Fruit fly (Drosophila melanogaster): ENCODE results near the gene Hsp23.

Hsp23 gene

dm6 chr3L:9377198-9378035 lies 4.3 kb upstream of the Hsp23 start, which contains the start of gene Hsp26 (continued):
- TF ChIP-seq run (tag; optimal IDR thresholded peaks at IDR 0.05) (peak; percentile 77), Eip74EF (GFP tag; optimal IDR thresholded peaks at IDR 0.05) (peak in 1 of 2 experiments; percentile 80), D19B (GFP tag; optimal IDR thresholded peaks at IDR 0.05) (peak; percentile 54), caup (GFP tag; optimal IDR thresholded peaks at IDR 0.05; ENCODE audit: severe bottlenecking) (peak; percentile 83), CG11093 (GFP tag; IDR thresholded peaks at IDR 0.05) (peak; percentile 64; the same call in 2 of the 3 replicates), Fer2 (tag; optimal IDR thresholded peaks at IDR 0.05) (peak; percentile 31), CG2120 (GFP tag; optimal IDR thresholded peaks at IDR 0.05) (peak; percentile 92), CG8089 (GFP tag; optimal IDR thresholded peaks at IDR 0.05) (peak; percentile 79), CG11398 (GFP tag; optimal IDR thresholded peaks at IDR 0.05) (peak; percentile 78), CG3838 (GFP tag; optimal IDR thresholded peaks at IDR 0.05) (peak; percentile 34), Dref (GFP tag; IDR thresholded peaks at IDR 0.05) (no peak), mam (GFP tag; optimal IDR thresholded peaks at IDR 0.05) (peak; percentile 85), Fer3 (tag; optimal IDR thresholded peaks at IDR 0.05) (peak; percentile 65), HLH54F (GFP tag; optimal IDR thresholded peaks at IDR 0.05) (peak; percentile 82), gcm (GFP tag; optimal IDR thresholded peaks at IDR 0.05) (peak; percentile 87), pb (GFP tag; optimal IDR thresholded peaks at IDR 0.05) (peak; percentile 54), CG10979 (tag; optimal IDR thresholded peaks at IDR 0.05) (peak; percentile 82), Pdp1 (GFP tag; optimal IDR thresholded peaks at IDR 0.05) (peak; percentile 75 to 82), aop (GFP tag; IDR thresholded peaks at IDR 0.05) (no peak), Sin3A (optimal IDR thresholded peaks at IDR 0.05) (no peak), trh (GFP tag; optimal IDR thresholded peaks at IDR 0.05) (peak; percentile 48), dimm (GFP tag; IDR thresholded peaks at IDR 0.05) (peak; percentile 58; the same call in 1 of the 2 replicates), CG15514 (GFP tag; optimal IDR thresholded peaks at IDR 0.05) (peak; percentile 54), hkb (optimal IDR thresholded peaks at IDR 0.05) (no peak), hkb (GFP tag; IDR thresholded peaks at IDR 0.05) (peak; percentile 94), CG11695 (GFP tag; IDR thresholded peaks at IDR 0.05) (peak; percentile 90), exex (tag; optimal IDR thresholded peaks at IDR 0.05) (no peak), CG15269 (tag; optimal IDR thresholded peaks at IDR 0.05) (peak; percentile 85), jumu (GFP tag; optimal IDR thresholded peaks at IDR 0.05) (peak; percentile 74), CrebB (tag; optimal IDR thresholded peaks at IDR 0.05) (peak; percentile 71), Taf1 (GFP tag; IDR thresholded peaks at IDR 0.05) (peak; percentile 39; the same call in 1 of the 2 replicates), dmrt11E (tag; optimal IDR thresholded peaks at IDR 0.05) (peak; percentile 30), chif (GFP tag; optimal IDR thresholded peaks at IDR 0.05) (peak; percentile 81 to 82), Hsf (GFP tag; optimal IDR thresholded peaks at IDR 0.05) (peak; percentile 87), Nf-YB (GFP tag; optimal IDR thresholded peaks at IDR 0.05) (peak; percentile 63), CG33213 (GFP tag; optimal IDR thresholded peaks at IDR 0.05) (peak; percentile 72), Adf1 (GFP tag; IDR thresholded peaks at IDR 0.05) (peak; percentile 56), pnt (GFP tag; optimal IDR thresholded peaks at IDR 0.05) (peak; percentile 85), danr (GFP tag; IDR thresholded peaks at IDR 0.05) (peak; percentile 21; the same call in 1 of the 2 replicates), zen2 (GFP tag; IDR thresholded peaks at IDR 0.05; ENCODE audit: partially characterized antibody) (no peak), lab (GFP tag; optimal IDR thresholded peaks at IDR 0.05) (peak; percentile 91), odd (GFP tag; optimal IDR thresholded peaks at IDR 0.05) (peak; percentile 86), lbe (GFP tag; optimal IDR thresholded peaks at IDR 0.05) (peak; percentile 90), CG12299 (tag; optimal IDR thresholded peaks at IDR 0.05) (peak; percentile 63), MESR4 (GFP tag; optimal IDR thresholded peaks at IDR 0.05) (peak; percentile 3), Dad (GFP tag; optimal IDR thresholded peaks at IDR 0.05) (peak; percentile 58), prd (optimal IDR thresholded peaks at IDR 0.05) (no peak), prd (GFP tag; IDR thresholded peaks at IDR 0.05) (peak; percentile 79), CG9609 (GFP tag; optimal IDR thresholded peaks at IDR 0.05) (peak; percentile 82)

Data from whole organism, embryonic.